Worm (Caenorhabditis elegans): ENCODE results near the gene bre-3.

DNA sequence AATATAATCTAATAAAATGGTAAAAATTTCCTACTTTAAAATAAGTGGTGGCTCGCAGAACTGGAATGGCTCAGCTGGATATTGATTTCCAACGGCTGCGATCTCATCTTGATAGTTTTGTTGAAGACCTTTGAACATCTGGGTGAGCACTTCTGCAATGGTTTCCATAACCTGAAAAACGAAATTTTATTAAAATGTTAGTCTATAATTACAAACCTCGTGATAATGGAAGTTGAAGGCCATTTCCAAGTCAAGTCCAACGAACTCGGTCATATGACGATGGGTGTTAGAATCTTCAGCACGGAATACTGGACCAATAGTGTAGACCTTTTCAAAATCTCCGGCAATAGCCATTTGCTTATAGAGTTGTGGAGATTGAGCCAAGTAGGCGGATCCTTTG lies 4.5 kb upstream of the bre-3 start:
- TF ChIP-seq elt-1 (tag; optimal IDR thresholded peaks at IDR 0.05; ENCODE audit: borderline replicate concordance, insufficient read depth) (no peak), mab-5 (tag; optimal IDR thresholded peaks at IDR 0.05) (no peak), ztf-11 (tag; optimal IDR thresholded peaks at IDR 0.05) (no peak), drap-1 (GFP tag; optimal IDR thresholded peaks at IDR 0.05) (no peak)

Measured in whole organism, mixed stage, embryonic.